Worm (Caenorhabditis elegans) whole organism, young adult: ENCODE results near the gene Y62H9A.9.

Experiments
- B0035.1 ChIP-seq: sonication (generic microtip); optimal IDR thresholded peaks from 2 replicates; lab custom pipeline; 2016; ENCODE audit warnings: missing genetic modification characterization, mild to moderate bottlenecking, missing compliant biosample characterization, missing genotype, missing genetic modification reagents
- C06A6.2 ChIP-seq: fragments of 200-800 bp; sonication (Bioruptor generic); conservative IDR thresholded peaks from 2 replicates; pipeline ENCODE4 v1.3.6; 2022; ENCODE audit warnings: missing genetic modification characterization, missing compliant biosample characterization
- F23B12.7 ChIP-seq: sonication (generic microtip); optimal IDR thresholded peaks from 2 replicates; lab custom pipeline; 2017; ENCODE audit warnings: missing genetic modification characterization, mild to moderate bottlenecking, missing compliant biosample characterization, antibody characterized with exemption, moderate library complexity; ENCODE audit not compliant: insufficient read depth
- F33H1.4 ChIP-seq: fragments of 200-800 bp; sonication (Bioruptor generic); IDR thresholded peaks from 2 replicates; pipeline ENCODE4 v1.3.6; 2022; ENCODE audit warnings: missing genetic modification reagents, missing genetic modification characterization, missing compliant biosample characterization
- F55B11.4 ChIP-seq: sonication (generic microtip); optimal IDR thresholded peaks from 2 replicates; lab custom pipeline; 2016; ENCODE audit warnings: missing compliant biosample characterization, missing genetic modification characterization, borderline replicate concordance; ENCODE audit not compliant: insufficient read depth
- F57A8.1 ChIP-seq: fragments of 200-800 bp; sonication (Bioruptor generic); optimal IDR thresholded peaks from 2 replicates; lab custom pipeline; 2018; ENCODE audit warnings: mild to moderate bottlenecking, missing genetic modification characterization, moderate library complexity, missing compliant biosample characterization
- F57C9.4 ChIP-seq: sonication (generic microtip); optimal IDR thresholded peaks from 2 replicates; lab custom pipeline; 2017; ENCODE audit warnings: mild to moderate bottlenecking, missing genetic modification characterization, missing compliant biosample characterization
- K12H6.12 ChIP-seq: fragments of 200-800 bp; sonication (Bioruptor generic); optimal IDR thresholded peaks from 2 replicates; lab custom pipeline; 2018; ENCODE audit warnings: mild to moderate bottlenecking, missing genetic modification characterization, missing compliant biosample characterization
- Y53F4B.3 ChIP-seq: fragments of 200-800 bp; sonication (Bioruptor generic); IDR thresholded peaks from 2 replicates; pipeline ENCODE4 v1.3.6; 2022; ENCODE audit warnings: missing genetic modification reagents, missing genetic modification characterization, missing compliant biosample characterization
- Y67H2A.10 ChIP-seq: fragments of 200-800 bp; sonication (Bioruptor generic); conservative IDR thresholded peaks from 2 replicates; pipeline ENCODE4 v1.3.6; 2022; ENCODE audit warnings: missing genetic modification reagents, missing genetic modification characterization, missing compliant biosample characterization
- ZK185.1 ChIP-seq: sonication (generic microtip); optimal IDR thresholded peaks from 2 replicates; lab custom pipeline; 2016; ENCODE audit warnings: mild to moderate bottlenecking, missing genetic modification characterization, missing compliant biosample characterization; ENCODE audit not compliant: poor library complexity, severe bottlenecking
- ama-1 ChIP-seq, 3 experiments: fragments of 150-350 bp in 1 of 3; sonication (generic microtip) in 2 of 3; optimal IDR thresholded peaks; 2 replicates each; lab custom pipeline; 2014 to 2018; ENCODE audit warnings: missing biosample characterization in 2 of 3, missing genetic modification characterization in 2 of 3, missing genetic modification reagents in 2 of 3
- aptf-2 ChIP-seq: fragments of 200-800 bp; sonication (Bioruptor generic); conservative IDR thresholded peaks from 2 replicates; pipeline ENCODE4 v1.3.6; 2022; ENCODE audit warnings: missing genetic modification reagents, missing genetic modification characterization, missing compliant biosample characterization
- aptf-3 ChIP-seq: fragments of 200-800 bp; sonication (Bioruptor generic); IDR thresholded peaks from 2 replicates; pipeline ENCODE4 v1.3.6; 2022; ENCODE audit warnings: missing genetic modification characterization, missing compliant biosample characterization
- attf-5 ChIP-seq: fragments of 200-800 bp; sonication (Bioruptor generic); optimal IDR thresholded peaks from 2 replicates; lab custom pipeline; 2018; ENCODE audit warnings: mild to moderate bottlenecking, missing genetic modification characterization, missing compliant biosample characterization
- bed-1 ChIP-seq: fragments of 200-800 bp; sonication (Bioruptor generic); IDR thresholded peaks from 2 replicates; pipeline ENCODE4 v1.3.6; 2022; ENCODE audit warnings: missing genetic modification reagents, missing genetic modification characterization, missing compliant biosample characterization
- ceh-40 ChIP-seq: fragments of 200-800 bp; sonication (Bioruptor generic); IDR thresholded peaks from 2 replicates; pipeline ENCODE4 v1.3.6; 2022; ENCODE audit warnings: missing genetic modification characterization, missing compliant biosample characterization
- dox-1 ChIP-seq: fragments of 200-800 bp; sonication (Bioruptor generic); IDR thresholded peaks from 2 replicates; pipeline ENCODE4 v1.3.6; 2022; ENCODE audit warnings: missing genetic modification reagents, missing genetic modification characterization, missing compliant biosample characterization
- efl-1 ChIP-seq: fragments of 150-350 bp; optimal IDR thresholded peaks from 2 replicates; lab custom pipeline; 2014; ENCODE audit warnings: missing biosample characterization, missing genetic modification reagents, missing genetic modification characterization
- egrh-3 ChIP-seq: fragments of 200-800 bp; sonication (Bioruptor generic); IDR thresholded peaks from 2 replicates; pipeline ENCODE4 v1.3.6; 2022; ENCODE audit warnings: missing genetic modification reagents, missing genetic modification characterization, missing compliant biosample characterization
- ekl-4 ChIP-seq: fragments of 200-800 bp; sonication (Bioruptor generic); IDR thresholded peaks from 2 replicates; pipeline ENCODE4 v1.3.6; 2022; ENCODE audit warnings: missing genetic modification reagents, missing genetic modification characterization, missing compliant biosample characterization
- ets-4 ChIP-seq: fragments of 200-800 bp; sonication (Bioruptor generic); optimal IDR thresholded peaks from 2 replicates; lab custom pipeline; 2018; ENCODE audit warnings: mild to moderate bottlenecking, missing genetic modification characterization, missing compliant biosample characterization
- hsf-1 ChIP-seq: fragments of 200-800 bp; sonication (Bioruptor generic); IDR thresholded peaks from 2 replicates; pipeline ENCODE4 v1.3.6; 2022; ENCODE audit warnings: missing genetic modification reagents, missing genetic modification characterization, missing compliant biosample characterization
- lin-35 ChIP-seq, 3 experiments: fragments of 150-350 bp in 2 of 3; sonication (generic microtip) in 1 of 3; optimal IDR thresholded peaks; 2 replicates each; lab custom pipeline; 2014 to 2018; ENCODE audit warnings: missing biosample characterization in 3 of 3, missing genetic modification characterization in 3 of 3, missing genetic modification reagents in 3 of 3
- lin-54 ChIP-seq: fragments of 200-800 bp; sonication (Bioruptor generic); optimal IDR thresholded peaks from 2 replicates; lab custom pipeline; 2018; ENCODE audit warnings: mild to moderate bottlenecking, missing genetic modification characterization, missing compliant biosample characterization
- lsl-1 ChIP-seq: fragments of 200-800 bp; sonication (Bioruptor generic); optimal IDR thresholded peaks from 2 replicates; lab custom pipeline; 2018; ENCODE audit warnings: mild to moderate bottlenecking, missing genetic modification characterization, moderate library complexity, missing compliant biosample characterization
- madf-10 ChIP-seq: sonication (generic microtip); optimal IDR thresholded peaks from 2 replicates; lab custom pipeline; 2016; ENCODE audit warnings: mild to moderate bottlenecking, missing genetic modification characterization, missing compliant biosample characterization
- madf-3 ChIP-seq: fragments of 200-800 bp; sonication (Bioruptor generic); IDR thresholded peaks from 2 replicates; pipeline ENCODE4 v1.3.6; 2022; ENCODE audit warnings: missing genetic modification reagents, missing genetic modification characterization, missing compliant biosample characterization
- madf-8 ChIP-seq: fragments of 200-800 bp; sonication (Bioruptor generic); conservative IDR thresholded peaks from 2 replicates; pipeline ENCODE4 v1.3.6; 2022; ENCODE audit warnings: missing genetic modification reagents, missing genetic modification characterization, missing compliant biosample characterization
- mcd-1 ChIP-seq: fragments of 200-800 bp; sonication (Bioruptor generic); IDR thresholded peaks from 2 replicates; pipeline ENCODE4 v1.3.6; 2022; ENCODE audit warnings: missing genetic modification reagents, missing genetic modification characterization, missing compliant biosample characterization
- mel-28 ChIP-seq: sonication (generic microtip); optimal IDR thresholded peaks from 2 replicates; lab custom pipeline; 2016; ENCODE audit warnings: borderline replicate concordance, mild to moderate bottlenecking, missing genetic modification characterization, missing compliant biosample characterization
- nfya-1 ChIP-seq: sonication (generic microtip); optimal IDR thresholded peaks from 2 replicates; lab custom pipeline; 2017; ENCODE audit warnings: antibody characterized with exemption, missing compliant biosample characterization, missing genetic modification characterization, borderline replicate concordance; ENCODE audit not compliant: insufficient read depth
- nfya-2 ChIP-seq: fragments of 200-800 bp; sonication (Bioruptor generic); IDR thresholded peaks from 2 replicates; pipeline ENCODE4 v1.3.6; 2022; ENCODE audit warnings: missing genetic modification reagents, missing genetic modification characterization, missing compliant biosample characterization
- nfyb-1 ChIP-seq: fragments of 200-800 bp; sonication (Bioruptor generic); IDR thresholded peaks from 2 replicates; pipeline ENCODE4 v1.3.6; 2022; ENCODE audit warnings: missing genetic modification reagents, missing genetic modification characterization, missing compliant biosample characterization
- nhr-90 ChIP-seq: sonication (generic microtip); optimal IDR thresholded peaks from 2 replicates; lab custom pipeline; 2016; ENCODE audit warnings: missing genotype, mild to moderate bottlenecking, missing genetic modification characterization, missing compliant biosample characterization
- rcor-1 ChIP-seq: fragments of 200-800 bp; sonication (Bioruptor generic); IDR thresholded peaks from 2 replicates; pipeline ENCODE4 v1.3.6; 2022; ENCODE audit warnings: missing genetic modification reagents, missing genetic modification characterization, missing compliant biosample characterization
- rec-8 ChIP-seq, 2 experiments: sonication (generic microtip); optimal IDR thresholded peaks; 2 replicates each; lab custom pipeline; 2016; ENCODE audit warnings: mild to moderate bottlenecking in 2 of 2, missing genetic modification characterization in 2 of 2, missing genetic modification reagents in 2 of 2, missing genotype in 2 of 2, missing biosample characterization in 1 of 2, missing compliant biosample characterization in 1 of 2, moderate library complexity in 1 of 2
- repo-1 ChIP-seq: sonication (generic microtip); optimal IDR thresholded peaks from 2 replicates; lab custom pipeline; 2017; ENCODE audit warnings: mild to moderate bottlenecking, missing genetic modification characterization, missing compliant biosample characterization
- snpc-1.3 ChIP-seq: sonication (generic microtip); optimal IDR thresholded peaks from 2 replicates; lab custom pipeline; 2017; ENCODE audit warnings: missing genetic modification characterization, mild to moderate bottlenecking, missing compliant biosample characterization, antibody characterized with exemption, moderate library complexity, missing genotype, missing genetic modification reagents; ENCODE audit not compliant: insufficient read depth
- sptf-2 ChIP-seq: fragments of 200-800 bp; sonication (Bioruptor generic); optimal IDR thresholded peaks from 2 replicates; lab custom pipeline; 2018; ENCODE audit warnings: mild to moderate bottlenecking, missing genetic modification characterization, missing compliant biosample characterization
- tbp1 ChIP-seq: fragments of 200-800 bp; sonication (Bioruptor generic); optimal IDR thresholded peaks from 2 replicates; lab custom pipeline; 2018; ENCODE audit warnings: mild to moderate bottlenecking, missing genetic modification characterization, missing compliant biosample characterization
- tlf-1 ChIP-seq: fragments of 200-800 bp; sonication (Bioruptor generic); optimal IDR thresholded peaks from 2 replicates; lab custom pipeline; 2018; ENCODE audit warnings: mild to moderate bottlenecking, missing genetic modification characterization, missing compliant biosample characterization
- unc-130 ChIP-seq: sonication (generic microtip); optimal IDR thresholded peaks from 2 replicates; lab custom pipeline; 2016; ENCODE audit warnings: missing genetic modification reagents, missing genetic modification characterization, missing compliant biosample characterization
- xnd-1 ChIP-seq: sonication (generic microtip); optimal IDR thresholded peaks from 2 replicates; lab custom pipeline; 2016; ENCODE audit warnings: missing genotype, missing genetic modification reagents, missing genetic modification characterization, missing compliant biosample characterization
- zim-3 ChIP-seq: sonication (generic microtip); optimal IDR thresholded peaks from 2 replicates; lab custom pipeline; 2017; ENCODE audit warnings: mild to moderate bottlenecking, missing genetic modification characterization, moderate library complexity, missing compliant biosample characterization
- ztf-18 ChIP-seq: sonication (generic microtip); optimal IDR thresholded peaks from 2 replicates; lab custom pipeline; 2016; ENCODE audit warnings: missing genotype, mild to moderate bottlenecking, missing genetic modification characterization, missing compliant biosample characterization
- ztf-22 ChIP-seq: fragments of 200-800 bp; sonication (Bioruptor generic); optimal IDR thresholded peaks from 2 replicates; lab custom pipeline; 2018; ENCODE audit warnings: mild to moderate bottlenecking, missing genetic modification characterization, moderate library complexity, missing compliant biosample characterization

Y62H9A.9 gene

ce11 chrX:11933547-11933946 lies 35.6 kb upstream of the Y62H9A.9 start (continued):
- TF ChIP-seq efl-1 (GFP tag; lab: Kevin White, UChicago) (no peak), ztf-18 (tag; lab: Kevin White, UChicago) (peak; percentile 58), ztf-22 (GFP tag; lab: Kevin White, UChicago) (no peak), Y53F4B.3 (GFP tag; lab: Robert Waterston, UW) (0 out of 2 replicates have a peak, but pooled peaks have one; percentile 26), C06A6.2 (GFP tag; lab: Robert Waterston, UW) (no peak), bed-1 (GFP tag; lab: Robert Waterston, UW) (peak; percentile 56; the same call in 1 of the 2 replicates), dox-1 (GFP tag; lab: Robert Waterston, UW) (peak; percentile 79; the same call in 1 of the 2 replicates), F55B11.4 (tag; lab: Kevin White, UChicago) (no peak), xnd-1 (tag; lab: Kevin White, UChicago) (no peak), zim-3 (peak; percentile 14), nfya-1 (tag; lab: Kevin White, UChicago) (no peak), lsl-1 (GFP tag; lab: Kevin White, UChicago) (no peak), lin-35 (GFP tag; optimal IDR thresholded peaks at IDR 0.05; lab: Kevin White, UChicago) (no peak), hsf-1 (GFP tag; lab: Robert Waterston, UW) (no peak), Y67H2A.10 (GFP tag; lab: Robert Waterston, UW) (no peak), rcor-1 (GFP tag; lab: Robert Waterston, UW) (peak; percentile 27; the same call in 1 of the 2 replicates), aptf-2 (GFP tag; lab: Robert Waterston, UW) (no peak), nfya-2 (GFP tag; lab: Robert Waterston, UW) (no peak), madf-8 (GFP tag; lab: Robert Waterston, UW) (no peak), egrh-3 (GFP tag; lab: Robert Waterston, UW) (no peak), ekl-4 (no peak), F33H1.4 (no peak), mel-28 (no peak), snpc-1.3 (tag; lab: Kevin White, UChicago) (peak; percentile 54), repo-1 (tag; lab: Kevin White, UChicago) (no peak), nhr-90 (peak; percentile 79), unc-130 (GFP tag; lab: Kevin White, UChicago) (no peak), sptf-2 (GFP tag; lab: Kevin White, UChicago) (peak; percentile 46), K12H6.12 (tag; lab: Kevin White, UChicago) (no peak), madf-10 (tag; lab: Kevin White, UChicago) (peak; percentile 35), lin-54 (GFP tag; lab: Kevin White, UChicago) (peak; percentile 52), F23B12.7 (no peak), aptf-3 (GFP tag; lab: Robert Waterston, UW) (no peak), tbp1 (GFP tag; lab: Kevin White, UChicago) (peak; percentile 94), ceh-40 (GFP tag; lab: Robert Waterston, UW) (0 out of 2 replicates have a peak, but pooled peaks have one; percentile 50), F57C9.4 (tag; lab: Kevin White, UChicago) (no peak), ets-4 (GFP tag; lab: Kevin White, UChicago) (peak; percentile 4), ama-1 (optimal IDR thresholded peaks at IDR 0.05; lab: Kevin White, UChicago) (no peak), ama-1 (GFP tag; optimal IDR thresholded peaks at IDR 0.05; lab: Kevin White, UChicago) (peak in 1 of 2 experiments; percentile 25), rec-8 (tag; optimal IDR thresholded peaks at IDR 0.05; lab: Kevin White, UChicago) (peak in 1 of 2 experiments; percentile 50), mcd-1 (no peak), F57A8.1 (peak; percentile 22), nfyb-1 (GFP tag; lab: Robert Waterston, UW) (peak; percentile 67), ZK185.1 (tag; lab: Kevin White, UChicago) (peak; percentile 50), attf-5 (GFP tag; lab: Kevin White, UChicago) (peak; percentile 70), madf-3 (0 out of 2 replicates have a peak, but pooled peaks have one; percentile 17), B0035.1 (tag; lab: Kevin White, UChicago) (peak; percentile 42), tlf-1 (GFP tag; lab: Kevin White, UChicago) (no peak)
